Fruit fly (Drosophila melanogaster) whole organism, pupa: ENCODE results near the gene Abcd1.

ENCODE experiments used
- CG10348 ChIP-seq: fragments of 200-800 bp; sonication (Bioruptor generic); IDR thresholded peaks from 2 replicates; pipeline ENCODE4 v1.3.6; 2022; ENCODE audit warnings: missing biosample characterization, missing genetic modification characterization
- CG12605 ChIP-seq: fragments of 200-800 bp; sonication (Bioruptor generic); IDR thresholded peaks from 2 replicates; pipeline ENCODE4 v1.3.6; 2022; ENCODE audit warnings: missing biosample characterization, missing genetic modification characterization
- CG13204 ChIP-seq: fragments of 200-800 bp; sonication (Bioruptor generic); optimal IDR thresholded peaks from 2 replicates; lab custom pipeline; 2018; ENCODE audit warnings: missing biosample characterization, mild to moderate bottlenecking, missing genetic modification characterization, moderate library complexity
- CG14655 ChIP-seq: fragments of 200-800 bp; sonication (Bioruptor generic); optimal IDR thresholded peaks from 3 replicates; lab custom pipeline; 2017; ENCODE audit warnings: mild to moderate bottlenecking, missing biosample characterization, missing genetic modification reagents, missing genetic modification characterization
- CG15710 ChIP-seq: fragments of 200-800 bp; sonication (Bioruptor generic); optimal IDR thresholded peaks from 2 replicates; lab custom pipeline; 2018; ENCODE audit warnings: missing biosample characterization, mild to moderate bottlenecking, missing genetic modification characterization, moderate library complexity
- CG17806 ChIP-seq: fragments of 200-800 bp; sonication (Bioruptor generic); optimal IDR thresholded peaks from 2 replicates; lab custom pipeline; 2018; ENCODE audit warnings: missing biosample characterization, mild to moderate bottlenecking, missing genetic modification characterization, moderate library complexity
- CG32121 ChIP-seq: fragments of 200-800 bp; sonication (Bioruptor generic); IDR thresholded peaks from 2 replicates; pipeline ENCODE4 v1.3.6; 2022; ENCODE audit warnings: missing biosample characterization, missing genetic modification characterization
- CG34367 ChIP-seq: fragments of 200-800 bp; sonication (Bioruptor generic); optimal IDR thresholded peaks from 2 replicates; lab custom pipeline; 2018; ENCODE audit warnings: missing biosample characterization, mild to moderate bottlenecking, missing genetic modification characterization
- CG4496 ChIP-seq: fragments of 200-800 bp; sonication (Bioruptor generic); IDR thresholded peaks from 3 replicates; pipeline ENCODE4 v1.3.6; 2022; ENCODE audit warnings: missing biosample characterization, missing genetic modification characterization
- CG8159 ChIP-seq: fragments of 200-800 bp; sonication (Bioruptor generic); optimal IDR thresholded peaks from 3 replicates; lab custom pipeline; 2018; ENCODE audit warnings: missing biosample characterization, mild to moderate bottlenecking, missing genetic modification characterization, moderate library complexity
- CG8301 ChIP-seq: fragments of 200-800 bp; sonication (Bioruptor generic); optimal IDR thresholded peaks from 2 replicates; lab custom pipeline; 2018; ENCODE audit warnings: missing biosample characterization, mild to moderate bottlenecking, missing genetic modification characterization
- CG9948 ChIP-seq: fragments of 200-800 bp; sonication (Bioruptor generic); optimal IDR thresholded peaks from 2 replicates; lab custom pipeline; 2018; ENCODE audit warnings: missing biosample characterization, mild to moderate bottlenecking, missing genetic modification characterization, moderate library complexity
- D1 ChIP-seq: fragments of 200-800 bp; sonication (Bioruptor generic); optimal IDR thresholded peaks from 2 replicates; lab custom pipeline; 2018; ENCODE audit warnings: missing biosample characterization, mild to moderate bottlenecking, missing genetic modification characterization, moderate library complexity
- EcR ChIP-seq: fragments of 200-800 bp; sonication (Bioruptor generic); optimal IDR thresholded peaks from 3 replicates; lab custom pipeline; 2019; ENCODE audit warnings: missing biosample characterization, missing genetic modification characterization, mild to moderate bottlenecking, moderate library complexity, missing genetic modification reagents
- Ets98B ChIP-seq: fragments of 200-800 bp; sonication (Bioruptor generic); IDR thresholded peaks from 2 replicates; pipeline ENCODE4 v1.3.6; 2022; ENCODE audit warnings: missing biosample characterization, missing genetic modification characterization
- Pif1A ChIP-seq: fragments of 200-800 bp; sonication (Bioruptor generic); optimal IDR thresholded peaks from 3 replicates; lab custom pipeline; 2016; ENCODE audit warnings: missing biosample characterization, missing genetic modification characterization
- Pif1B ChIP-seq: fragments of 200-800 bp; sonication (Bioruptor generic); optimal IDR thresholded peaks from 3 replicates; lab custom pipeline; 2016; ENCODE audit warnings: missing biosample characterization, missing genetic modification characterization
- Snoo ChIP-seq: fragments of 200-800 bp; sonication (Bioruptor generic); optimal IDR thresholded peaks from 3 replicates; lab custom pipeline; 2017; ENCODE audit warnings: missing biosample characterization, mild to moderate bottlenecking, missing genetic modification characterization, inconsistent platforms
- fd96Ca ChIP-seq: fragments of 200-800 bp; sonication (Bioruptor generic); IDR thresholded peaks from 3 replicates; pipeline ENCODE4 v1.3.6; 2022; ENCODE audit warnings: missing biosample characterization, missing genetic modification characterization
- gl ChIP-seq: fragments of 200-800 bp; sonication (Bioruptor generic); optimal IDR thresholded peaks from 2 replicates; lab custom pipeline; 2018; ENCODE audit warnings: missing biosample characterization, mild to moderate bottlenecking, missing genetic modification characterization
- rn ChIP-seq: fragments of 200-800 bp; sonication (Bioruptor generic); IDR thresholded peaks from 2 replicates; pipeline ENCODE4 v1.3.6; 2022; ENCODE audit warnings: missing biosample characterization, missing genetic modification characterization

The Abcd1 gene

dm6 chr4:193386-194334, at the start of gene Abcd1:
Gene Abcd1, minus strand, starts transcription at chr4:193829.
- no peak for TF ChIP-seq CG14655 (GFP tag; lab: Kevin White, UChicago)
- no peak for TF ChIP-seq CG12605 (GFP tag; lab: Robert Waterston, UW)
- TF ChIP-seq EcR (GFP tag; lab: Kevin White, UChicago) = no peak
- TF ChIP-seq CG34367 (tag; lab: Kevin White, UChicago) = no peak
- TF ChIP-seq CG8159 (tag; lab: Kevin White, UChicago) = no peak
- TF ChIP-seq CG15710 = no peak
- TF ChIP-seq D1 (tag; lab: Kevin White, UChicago) = no peak
- TF ChIP-seq CG4496 (GFP tag; lab: Robert Waterston, UW) = no peak
- TF ChIP-seq gl = no peak
- TF ChIP-seq Snoo (tag; lab: Kevin White, UChicago) = no peak
- no peak for TF ChIP-seq CG32121 (GFP tag; lab: Robert Waterston, UW)
- no peak for TF ChIP-seq Pif1B (GFP tag; lab: Kevin White, UChicago)
- TF ChIP-seq fd96Ca (GFP tag; lab: Robert Waterston, UW) = no peak
- TF ChIP-seq rn (GFP tag; lab: Robert Waterston, UW) = no peak
- TF ChIP-seq CG9948 (tag; lab: Kevin White, UChicago) = no peak
- no peak for TF ChIP-seq CG17806 (tag; lab: Kevin White, UChicago)
- TF ChIP-seq CG10348 (GFP tag; lab: Robert Waterston, UW) = no peak
- TF ChIP-seq CG13204 (GFP tag; lab: Kevin White, UChicago) = no peak

- TF ChIP-seq CG14655 (GFP tag; lab: Kevin White, UChicago) (no peak), EcR (GFP tag; lab: Kevin White, UChicago) (no peak), CG4496 (GFP tag; lab: Robert Waterston, UW) (no peak), CG34367 (tag; lab: Kevin White, UChicago) (no peak), Pif1A (no peak), CG15710 (no peak), Pif1B (GFP tag; lab: Kevin White, UChicago) (no peak), fd96Ca (GFP tag; lab: Robert Waterston, UW) (no peak), CG8301 (tag; lab: Kevin White, UChicago) (no peak), CG13204 (GFP tag; lab: Kevin White, UChicago) (no peak), CG9948 (tag; lab: Kevin White, UChicago) (no peak), Snoo (tag; lab: Kevin White, UChicago) (no peak), CG32121 (GFP tag; lab: Robert Waterston, UW) (no peak), Ets98B (no peak), CG8159 (tag; lab: Kevin White, UChicago) (no peak), CG10348 (GFP tag; lab: Robert Waterston, UW) (no peak), CG17806 (tag; lab: Kevin White, UChicago) (no peak)
These were observed 47.2 kb upstream of the Abcd1 start for dm6 chr4:240850-241249.

- TF ChIP-seq Pif1A (no peak), rn (GFP tag; lab: Robert Waterston, UW) (no peak), CG4496 (GFP tag; lab: Robert Waterston, UW) (no peak), Pif1B (GFP tag; lab: Kevin White, UChicago) (no peak), CG10348 (GFP tag; lab: Robert Waterston, UW) (no peak), CG32121 (GFP tag; lab: Robert Waterston, UW) (no peak), CG13204 (GFP tag; lab: Kevin White, UChicago) (no peak), EcR (GFP tag; lab: Kevin White, UChicago) (no peak), D1 (tag; lab: Kevin White, UChicago) (no peak), CG34367 (tag; lab: Kevin White, UChicago) (no peak), CG17806 (tag; lab: Kevin White, UChicago) (no peak), CG14655 (GFP tag; lab: Kevin White, UChicago) (no peak), Snoo (tag; lab: Kevin White, UChicago) (no peak), CG15710 (no peak), CG9948 (tag; lab: Kevin White, UChicago) (no peak), CG8301 (tag; lab: Kevin White, UChicago) (no peak), gl (no peak), fd96Ca (GFP tag; lab: Robert Waterston, UW) (no peak)
These were observed 44.8 kb upstream of the Abcd1 start for dm6 chr4:238400-238799.

- TF ChIP-seq Pif1B (GFP tag; lab: Kevin White, UChicago) (no peak), CG12605 (GFP tag; lab: Robert Waterston, UW) (no peak), fd96Ca (GFP tag; lab: Robert Waterston, UW) (no peak), CG32121 (GFP tag; lab: Robert Waterston, UW) (no peak), D1 (tag; lab: Kevin White, UChicago) (no peak), gl (no peak), CG8301 (tag; lab: Kevin White, UChicago) (no peak), CG14655 (GFP tag; lab: Kevin White, UChicago) (no peak), CG34367 (tag; lab: Kevin White, UChicago) (no peak), CG15710 (no peak), CG4496 (GFP tag; lab: Robert Waterston, UW) (no peak), rn (GFP tag; lab: Robert Waterston, UW) (no peak), CG10348 (GFP tag; lab: Robert Waterston, UW) (no peak), CG9948 (tag; lab: Kevin White, UChicago) (no peak), Snoo (tag; lab: Kevin White, UChicago) (no peak)
These were observed 37.6 kb upstream of the Abcd1 start for dm6 chr4:231185-231584.

dm6 chr4:230430-230829, 36.8 kb upstream of the Abcd1 start, which contains the start of gene CG1674:
Gene CG1674, plus strand, starts transcription at chr4:230730.
- TF ChIP-seq fd96Ca (GFP tag; lab: Robert Waterston, UW) (no peak), CG4496 (GFP tag; lab: Robert Waterston, UW) (no peak), CG32121 (GFP tag; lab: Robert Waterston, UW) (no peak), EcR (GFP tag; lab: Kevin White, UChicago) (no peak), CG8159 (tag; lab: Kevin White, UChicago) (no peak), rn (GFP tag; lab: Robert Waterston, UW) (no peak), Ets98B (no peak), CG10348 (GFP tag; lab: Robert Waterston, UW) (no peak), CG9948 (tag; lab: Kevin White, UChicago) (no peak), CG13204 (GFP tag; lab: Kevin White, UChicago) (no peak), CG34367 (tag; lab: Kevin White, UChicago) (no peak), CG8301 (tag; lab: Kevin White, UChicago) (no peak)
